Worm (Caenorhabditis elegans) whole organism, L4/young adult: ENCODE measurements around the gene unc-58.

Experiments used
- W03F9.2 ChIP-seq: fragments of 150-350 bp; optimal IDR thresholded peaks from 2 replicates; lab custom pipeline; 2014; ENCODE audit warnings: missing biosample characterization, missing genetic modification characterization
- him-1 ChIP-seq: sonication (generic microtip); optimal IDR thresholded peaks from 2 replicates; lab custom pipeline; 2016; ENCODE audit warnings: missing genotype, missing genetic modification reagents, missing genetic modification characterization, missing compliant biosample characterization

DNA sequence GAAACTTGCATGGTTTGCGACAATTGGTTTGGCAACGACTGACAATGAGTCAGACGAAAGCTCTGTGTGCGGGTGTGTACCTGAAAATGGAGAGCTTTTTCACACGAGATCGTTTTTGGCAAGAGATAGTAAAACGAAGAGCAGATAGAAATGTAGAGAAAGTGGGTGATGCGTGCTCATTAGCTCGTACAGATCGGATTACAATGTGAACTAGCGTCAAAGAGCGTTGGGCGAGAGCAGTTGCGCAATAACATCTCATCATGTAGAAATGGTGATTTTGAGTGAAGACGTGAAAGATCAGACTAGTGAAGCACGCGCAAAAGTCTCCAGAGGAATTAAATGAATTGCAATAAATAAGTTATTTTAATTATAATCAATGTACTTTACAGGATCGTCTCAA, 37.8 kb downstream of the unc-58 start, which contains the start of gene flp-2:
- no peak for TF ChIP-seq him-1 (tag; lab: Kevin White, UChicago)
- no peak for TF ChIP-seq W03F9.2
